Fruit fly (Drosophila melanogaster) whole organism, adult: Measurements from ENCODE around the gene IA-2.

Experiments
- CG14711 ChIP-seq: fragments of 200-800 bp; sonication (Bioruptor generic); optimal IDR thresholded peaks from 2 replicates; lab custom pipeline; 2018; ENCODE audit warnings: missing biosample characterization, mild to moderate bottlenecking, missing genetic modification characterization, moderate library complexity
- CG1620 ChIP-seq: fragments of 200-800 bp; sonication (Bioruptor generic); optimal IDR thresholded peaks from 2 replicates; lab custom pipeline; 2016; ENCODE audit warnings: missing biosample characterization, missing genetic modification characterization
- CG5204 ChIP-seq: fragments of 200-800 bp; sonication (Bioruptor generic); optimal IDR thresholded peaks from 2 replicates; lab custom pipeline; 2016; ENCODE audit warnings: missing biosample characterization, missing genetic modification characterization
- bab1 ChIP-seq: fragments of 200-800 bp; sonication (Bioruptor generic); optimal IDR thresholded peaks from 3 replicates; lab custom pipeline; 2019; ENCODE audit warnings: missing biosample characterization, mild to moderate bottlenecking, missing genetic modification characterization, moderate library complexity
- cnc ChIP-seq, 2 experiments: fragments of >200 bp; optimal IDR thresholded peaks; 2 replicates each; lab custom pipeline; 2017
- kay ChIP-seq: fragments of 200-800 bp; sonication (Bioruptor generic); peaks from one replicate; lab custom pipeline; 2016; ENCODE audit warnings: missing biosample characterization, missing genetic modification characterization, borderline replicate concordance
- ovo ChIP-seq: fragments of 200-800 bp; sonication (Bioruptor generic); optimal IDR thresholded peaks from 2 replicates; lab custom pipeline; 2016; ENCODE audit warnings: missing biosample characterization, missing genetic modification characterization
- tj ChIP-seq: fragments of 200-800 bp; sonication (Bioruptor generic); optimal IDR thresholded peaks from 3 replicates; lab custom pipeline; 2017; ENCODE audit warnings: missing biosample characterization, mild to moderate bottlenecking, missing genetic modification characterization, moderate library complexity

DNA sequence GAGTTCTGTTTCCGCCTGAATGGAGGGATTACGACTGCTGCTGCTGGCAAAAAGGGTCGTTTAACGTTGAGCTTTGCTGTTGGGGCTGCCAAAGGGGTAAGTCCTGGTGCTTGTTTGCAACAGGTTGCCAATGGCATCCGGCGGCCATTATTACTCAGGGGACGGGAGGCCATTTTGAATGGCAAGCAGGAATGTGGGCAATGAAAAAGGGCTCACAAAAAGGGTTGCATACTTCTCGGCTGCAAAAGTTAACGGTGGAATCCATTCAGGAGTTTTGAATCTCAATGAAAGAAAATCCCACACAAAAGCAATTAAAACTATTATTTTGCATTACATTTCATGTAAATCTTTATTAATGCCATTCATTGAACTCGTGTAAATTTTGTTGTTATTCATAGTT lies 1.5 kb upstream of the IA-2 start:
- TF ChIP-seq tj (no peak), cnc (optimal IDR thresholded peaks at IDR 0.05; lab: Kevin White, UChicago) (no peak), CG1620 (GFP tag; lab: Kevin White, UChicago) (no peak), CG14711 (no peak), ovo (GFP tag; lab: Kevin White, UChicago) (no peak), kay (GFP tag; lab: Kevin White, UChicago) (no peak), CG5204 (GFP tag; lab: Kevin White, UChicago) (no peak), bab1 (no peak)
